Worm (Caenorhabditis elegans): ENCODE data around the gene C50H2.7.

The C50H2.7 gene

DNA sequence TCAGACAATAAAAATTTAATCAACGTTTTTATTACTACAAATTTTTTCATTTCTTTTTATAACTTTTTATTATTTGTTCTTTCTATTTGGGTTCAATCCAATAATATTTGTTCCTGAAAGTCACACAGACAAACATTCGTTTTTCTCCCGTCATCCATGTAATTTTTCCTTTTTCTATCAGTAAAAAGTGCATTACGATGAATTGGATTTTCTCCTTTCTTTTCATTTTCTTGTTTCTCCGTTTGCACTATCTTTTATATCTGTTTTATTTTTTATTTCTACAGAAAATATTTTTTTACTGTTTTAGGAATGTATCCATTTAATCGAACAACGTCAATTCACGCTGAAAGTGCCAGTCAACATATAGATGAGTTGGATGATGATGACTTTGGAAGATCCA lies 23.3 kb upstream of the C50H2.7 start, which contains the start of gene egl-47:
Gene egl-47 (plus strand): TSS at position 301 of the 400 bp plus-strand sequence.
- TF ChIP-seq C34F6.9 (tag; optimal IDR thresholded peaks at IDR 0.05) = no peak
- no peak for TF ChIP-seq nhr-21 (tag; optimal IDR thresholded peaks at IDR 0.05)
- no peak for TF ChIP-seq mab-5 (tag; optimal IDR thresholded peaks at IDR 0.05)
- no peak for TF ChIP-seq unc-55 (GFP tag; optimal IDR thresholded peaks at IDR 0.05)

DNA sequence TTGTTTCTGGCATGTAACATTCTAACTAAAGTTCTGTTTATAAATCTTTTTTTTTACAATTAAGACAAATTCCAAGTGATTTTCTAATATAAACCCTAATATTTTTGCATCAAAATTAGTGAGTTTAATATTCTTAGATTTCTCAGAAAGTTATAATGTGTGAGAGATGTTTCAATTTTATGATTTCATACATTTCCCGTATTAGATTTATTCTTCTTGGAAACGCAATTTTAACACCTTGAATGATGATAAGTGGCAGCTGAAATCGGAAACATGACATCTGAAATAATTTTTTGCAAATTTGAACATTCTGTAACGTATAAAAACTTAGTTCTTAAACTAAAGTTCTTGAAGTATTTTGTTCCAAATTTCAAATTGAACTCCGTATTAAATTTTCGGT lies 21.5 kb upstream of the C50H2.7 start:
- TF ChIP-seq nhr-25 (tag; optimal IDR thresholded peaks at IDR 0.05) = no peak
- no peak for TF ChIP-seq nhr-237 (tag; optimal IDR thresholded peaks at IDR 0.05)
- TF ChIP-seq ztf-1 (GFP tag; conservative IDR thresholded peaks at IDR 0.05) = no peak
- no peak for TF ChIP-seq ztf-4 (tag; optimal IDR thresholded peaks at IDR 0.05)
- TF ChIP-seq blmp-1 (tag; optimal IDR thresholded peaks at IDR 0.05; ENCODE audit: insufficient read depth) = no peak
- no peak for TF ChIP-seq Y55F3AM.14 (GFP tag; optimal IDR thresholded peaks at IDR 0.05)
- no peak for TF ChIP-seq mab-5 (tag; optimal IDR thresholded peaks at IDR 0.05)

DNA sequence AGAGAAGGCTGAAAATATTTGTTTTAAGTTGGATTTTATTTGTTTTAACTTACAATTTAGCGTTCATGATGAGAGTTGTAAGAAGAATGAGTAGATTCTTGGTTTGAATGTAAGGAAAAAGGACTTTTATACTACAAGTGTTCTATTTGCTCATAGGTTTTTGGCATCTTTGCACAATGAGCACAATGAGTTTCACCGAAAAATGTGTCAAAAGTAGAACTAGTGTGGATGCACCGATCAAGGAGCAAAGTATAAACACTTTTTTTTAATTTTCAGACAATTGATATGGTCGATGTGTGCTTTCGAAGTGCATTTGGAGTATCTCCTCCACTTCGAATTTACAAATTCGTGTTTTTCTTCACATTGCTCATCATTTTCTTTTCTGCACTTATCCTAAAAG lies 16.5 kb upstream of the C50H2.7 start, which contains the start of gene fipr-11:
Gene fipr-11 (minus strand): TSS at position 101 of the 400 bp plus-strand sequence.
- TF ChIP-seq unc-62 (GFP tag; optimal IDR thresholded peaks at IDR 0.05) = no peak
- no peak for TF ChIP-seq ceh-16 (tag; optimal IDR thresholded peaks at IDR 0.05)
- no peak for TF ChIP-seq lsy-2 (tag; optimal IDR thresholded peaks at IDR 0.05)
- no peak for TF ChIP-seq ztf-1 (GFP tag; conservative IDR thresholded peaks at IDR 0.05)
- no peak for TF ChIP-seq nhr-10 (tag; optimal IDR thresholded peaks at IDR 0.05)
- no peak for TF ChIP-seq nhr-12 (tag; optimal IDR thresholded peaks at IDR 0.05)
- TF ChIP-seq lin-13 (GFP tag; optimal IDR thresholded peaks at IDR 0.05) = no peak
- no peak for TF ChIP-seq C34F6.9 (tag; optimal IDR thresholded peaks at IDR 0.05)
- TF ChIP-seq Y55F3AM.14 (GFP tag; optimal IDR thresholded peaks at IDR 0.05) = no peak
- no peak for TF ChIP-seq nhr-21 (tag; optimal IDR thresholded peaks at IDR 0.05)
- TF ChIP-seq sem-4 (tag; optimal IDR thresholded peaks at IDR 0.05) = no peak
- TF ChIP-seq nhr-237 (tag; optimal IDR thresholded peaks at IDR 0.05) = no peak
- TF ChIP-seq fos-1 (tag; optimal IDR thresholded peaks at IDR 0.05) = no peak
- TF ChIP-seq crh-2 (tag; optimal IDR thresholded peaks at IDR 0.05) = no peak
- TF ChIP-seq aly-2 (tag; optimal IDR thresholded peaks at IDR 0.05) = no peak

DNA sequence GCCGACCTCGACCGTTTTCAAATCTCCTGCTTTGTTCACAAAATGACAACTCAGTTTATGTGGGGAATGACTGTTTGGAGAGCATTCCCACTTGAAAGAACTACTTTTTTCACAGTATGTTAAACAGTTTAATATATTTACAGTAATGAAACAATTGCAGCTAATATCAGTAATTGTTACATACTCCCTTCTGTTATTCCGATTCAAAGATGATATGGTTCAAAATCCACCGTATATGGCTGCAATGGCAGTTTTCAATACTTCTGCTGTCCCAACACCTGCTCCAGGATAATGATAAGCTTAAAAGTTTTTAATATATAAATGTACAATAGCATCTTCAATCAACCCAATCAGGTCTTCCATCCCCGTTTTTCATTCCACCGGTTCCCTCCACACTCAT lies 15.4 kb upstream of the C50H2.7 start:
- TF ChIP-seq blmp-1 (tag; optimal IDR thresholded peaks at IDR 0.05; ENCODE audit: insufficient read depth) (no peak), nhr-6 (tag; optimal IDR thresholded peaks at IDR 0.05) (no peak), aly-2 (tag; optimal IDR thresholded peaks at IDR 0.05) (no peak), lin-13 (GFP tag; optimal IDR thresholded peaks at IDR 0.05) (no peak), ama-1 (optimal IDR thresholded peaks at IDR 0.05) (no peak), mdl-1 (tag; optimal IDR thresholded peaks at IDR 0.05) (no peak), sem-4 (tag; optimal IDR thresholded peaks at IDR 0.05) (no peak), ceh-82 (tag; optimal IDR thresholded peaks at IDR 0.05) (no peak), skn-1 (tag; optimal IDR thresholded peaks at IDR 0.05) (no peak), lsy-2 (tag; optimal IDR thresholded peaks at IDR 0.05) (no peak), nhr-23 (tag; optimal IDR thresholded peaks at IDR 0.05) (no peak), sma-3 (GFP tag; optimal IDR thresholded peaks at IDR 0.05) (no peak), nhr-237 (tag; optimal IDR thresholded peaks at IDR 0.05) (no peak), gmeb-1 (tag; optimal IDR thresholded peaks at IDR 0.05) (no peak), lin-39 (tag; optimal IDR thresholded peaks at IDR 0.05) (no peak), crh-2 (tag; optimal IDR thresholded peaks at IDR 0.05) (no peak)

- no peak for TF ChIP-seq unc-55 (GFP tag; optimal IDR thresholded peaks at IDR 0.05)
- TF ChIP-seq nhr-25 (tag; optimal IDR thresholded peaks at IDR 0.05) = no peak
- TF ChIP-seq mdl-1 (tag; optimal IDR thresholded peaks at IDR 0.05) = no peak
- TF ChIP-seq nhr-12 (tag; optimal IDR thresholded peaks at IDR 0.05) = no peak
- TF ChIP-seq unc-39 (tag; optimal IDR thresholded peaks at IDR 0.05) = no peak
- TF ChIP-seq ceh-82 (tag; optimal IDR thresholded peaks at IDR 0.05) = no peak
- no peak for TF ChIP-seq egl-27 (tag; optimal IDR thresholded peaks at IDR 0.05)
- TF ChIP-seq lin-11 (tag; optimal IDR thresholded peaks at IDR 0.05) = no peak
- no peak for TF ChIP-seq nhr-23 (tag; optimal IDR thresholded peaks at IDR 0.05)
- no peak for TF ChIP-seq gmeb-1 (tag; optimal IDR thresholded peaks at IDR 0.05)
- TF ChIP-seq nhr-11 (tag; optimal IDR thresholded peaks at IDR 0.05) = no peak
- no peak for TF ChIP-seq dmd-4 (tag; optimal IDR thresholded peaks at IDR 0.05)
Measured at ce11 chrV:9909624-9910023, 13.0 kb upstream of the C50H2.7 start.
